Worm (Caenorhabditis elegans): Measurements from ENCODE around the gene R11D1.3.

R11D1.3 gene

DNA sequence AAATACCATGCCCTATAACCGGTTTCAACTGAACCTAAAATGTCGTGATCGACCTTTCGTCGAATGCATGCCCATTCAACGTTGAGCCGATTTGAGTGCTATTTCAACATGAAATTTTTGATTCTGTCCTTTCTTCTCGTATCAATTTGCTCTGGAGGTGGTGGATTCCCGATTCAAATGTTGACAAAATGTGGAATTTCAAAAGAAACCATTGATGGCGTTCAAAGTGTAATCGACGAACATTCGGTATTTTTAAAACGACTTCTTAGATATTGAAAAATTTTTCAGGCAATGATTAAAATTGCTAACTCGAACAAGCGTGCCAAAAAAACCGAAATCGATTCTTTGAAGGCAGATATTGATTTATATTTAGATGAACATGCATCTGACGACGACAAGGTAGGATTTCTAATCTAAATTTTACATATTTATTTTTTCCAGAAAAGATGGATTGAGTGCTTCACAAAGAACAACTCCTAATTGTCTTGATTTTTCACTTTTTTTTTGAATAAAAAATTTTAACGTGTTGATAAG lies 15.3 kb upstream of the R11D1.3 start, which contains the start of gene R11D1.13:
R11D1.13 (plus strand) TSS at position 51 of the 534 bp plus-strand sequence.
- TF ChIP-seq T22C8.4 (GFP tag; IDR thresholded peaks at IDR 0.05): no peak
- no peak for TF ChIP-seq ref-1 (GFP tag; conservative IDR thresholded peaks at IDR 0.05)
- no peak for TF ChIP-seq flt-1 (GFP tag; IDR thresholded peaks at IDR 0.05)
- no peak for TF ChIP-seq ztf-23 (GFP tag; IDR thresholded peaks at IDR 0.05)
- TF ChIP-seq klf-2 (GFP tag; conservative IDR thresholded peaks at IDR 0.05): no peak
- TF ChIP-seq cog-1 (tag; optimal IDR thresholded peaks at IDR 0.05): no peak
- TF ChIP-seq tab-1 (GFP tag; IDR thresholded peaks at IDR 0.05): no peak
- no peak for TF ChIP-seq med-1 (GFP tag; optimal IDR thresholded peaks at IDR 0.05; ENCODE audit: insufficient read depth)
- TF ChIP-seq ztf-29 (GFP tag; IDR thresholded peaks at IDR 0.05): no peak

DNA sequence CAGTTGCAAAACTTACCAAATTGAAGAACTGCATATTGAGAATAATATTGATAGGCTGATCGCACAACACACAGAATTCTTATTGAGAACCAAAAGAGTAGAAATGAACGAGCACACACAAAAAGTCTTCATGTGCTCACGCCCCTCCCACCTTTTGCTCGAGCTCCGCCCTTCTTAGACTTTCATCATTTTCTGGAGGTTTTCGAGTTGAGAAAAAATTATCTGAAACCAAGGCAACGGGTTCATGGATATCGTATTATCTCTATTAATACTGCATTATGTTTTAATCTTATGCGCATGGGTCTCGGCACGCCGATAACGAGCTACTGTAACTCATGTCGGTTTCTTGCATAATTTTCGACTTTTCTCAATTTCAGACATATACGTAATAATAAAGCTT lies 14.0 kb upstream of the R11D1.3 start, which contains the start of gene R11D1.12:
R11D1.12 (minus strand) TSS at position 101 of the 400 bp plus-strand sequence.
- TF ChIP-seq flt-1 (GFP tag; IDR thresholded peaks at IDR 0.05) (no peak), ztf-29 (GFP tag; IDR thresholded peaks at IDR 0.05) (no peak), ztf-23 (GFP tag; IDR thresholded peaks at IDR 0.05) (no peak), cog-1 (tag; optimal IDR thresholded peaks at IDR 0.05) (no peak), med-1 (GFP tag; optimal IDR thresholded peaks at IDR 0.05; ENCODE audit: insufficient read depth) (no peak), klf-2 (GFP tag; conservative IDR thresholded peaks at IDR 0.05) (no peak), tab-1 (GFP tag; IDR thresholded peaks at IDR 0.05) (no peak), T22C8.4 (GFP tag; IDR thresholded peaks at IDR 0.05) (no peak), ref-1 (GFP tag; conservative IDR thresholded peaks at IDR 0.05) (no peak)

DNA sequence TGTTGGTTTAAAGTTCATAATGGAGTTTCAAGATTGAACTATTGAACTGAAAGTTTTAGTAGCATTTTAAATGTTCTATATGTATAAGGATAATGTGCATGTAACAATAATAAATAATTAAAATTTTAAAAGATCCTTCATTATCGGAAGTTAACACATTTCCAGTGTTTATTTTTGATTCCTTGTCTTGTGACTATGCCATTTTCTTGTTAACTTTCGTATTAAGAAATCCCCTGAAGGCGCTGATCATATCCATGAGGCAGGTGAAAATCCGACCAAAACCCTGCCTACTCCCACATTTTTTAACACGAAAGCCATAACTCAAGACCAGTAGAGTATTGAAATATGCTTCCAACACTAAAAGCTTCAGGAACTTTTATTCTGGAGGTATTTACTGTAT lies 7.8 kb upstream of the R11D1.3 start, which contains the start of gene R11D1.7:
R11D1.7 (plus strand) TSS at position 301 of the 400 bp plus-strand sequence.
- no peak for TF ChIP-seq med-1 (GFP tag; optimal IDR thresholded peaks at IDR 0.05; ENCODE audit: insufficient read depth)
- no peak for TF ChIP-seq klf-2 (GFP tag; conservative IDR thresholded peaks at IDR 0.05)
- TF ChIP-seq tab-1 (GFP tag; IDR thresholded peaks at IDR 0.05): no peak
- no peak for TF ChIP-seq ztf-23 (GFP tag; IDR thresholded peaks at IDR 0.05)
- TF ChIP-seq T22C8.4 (GFP tag; IDR thresholded peaks at IDR 0.05): no peak
- no peak for TF ChIP-seq flt-1 (GFP tag; IDR thresholded peaks at IDR 0.05)
- no peak for TF ChIP-seq ztf-29 (GFP tag; IDR thresholded peaks at IDR 0.05)
- no peak for TF ChIP-seq cog-1 (tag; optimal IDR thresholded peaks at IDR 0.05)
- TF ChIP-seq ref-1 (GFP tag; conservative IDR thresholded peaks at IDR 0.05): no peak

DNA sequence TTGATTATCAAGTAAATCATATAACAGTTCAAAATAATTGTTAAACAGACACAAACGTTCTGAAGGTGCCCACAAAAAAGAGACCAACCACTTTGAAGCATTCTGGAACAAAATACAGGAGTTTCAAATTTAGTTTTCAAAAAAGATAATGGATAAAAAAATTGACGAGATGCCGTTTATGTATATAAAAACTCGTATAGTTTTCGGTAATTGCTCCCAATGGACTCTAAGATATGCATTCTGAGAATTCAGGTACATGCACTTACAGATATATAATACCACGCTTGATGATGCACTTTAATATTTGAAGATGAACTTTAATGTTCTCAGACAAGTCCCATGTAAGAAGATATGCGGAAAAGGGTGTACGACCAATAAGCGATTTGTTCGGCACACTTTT lies 6.7 kb upstream of the R11D1.3 start, which contains the start of gene str-181:
str-181 (minus strand) TSS at position 101 of the 400 bp plus-strand sequence.
- no peak for TF ChIP-seq ztf-23 (GFP tag; IDR thresholded peaks at IDR 0.05)
- TF ChIP-seq ztf-29 (GFP tag; IDR thresholded peaks at IDR 0.05): no peak
- TF ChIP-seq cog-1 (tag; optimal IDR thresholded peaks at IDR 0.05): no peak
- no peak for TF ChIP-seq med-1 (GFP tag; optimal IDR thresholded peaks at IDR 0.05; ENCODE audit: insufficient read depth)
- TF ChIP-seq tab-1 (GFP tag; IDR thresholded peaks at IDR 0.05): no peak
- TF ChIP-seq flt-1 (GFP tag; IDR thresholded peaks at IDR 0.05): no peak
- TF ChIP-seq ref-1 (GFP tag; conservative IDR thresholded peaks at IDR 0.05): no peak
- no peak for TF ChIP-seq klf-2 (GFP tag; conservative IDR thresholded peaks at IDR 0.05)
- TF ChIP-seq T22C8.4 (GFP tag; IDR thresholded peaks at IDR 0.05): no peak

DNA sequence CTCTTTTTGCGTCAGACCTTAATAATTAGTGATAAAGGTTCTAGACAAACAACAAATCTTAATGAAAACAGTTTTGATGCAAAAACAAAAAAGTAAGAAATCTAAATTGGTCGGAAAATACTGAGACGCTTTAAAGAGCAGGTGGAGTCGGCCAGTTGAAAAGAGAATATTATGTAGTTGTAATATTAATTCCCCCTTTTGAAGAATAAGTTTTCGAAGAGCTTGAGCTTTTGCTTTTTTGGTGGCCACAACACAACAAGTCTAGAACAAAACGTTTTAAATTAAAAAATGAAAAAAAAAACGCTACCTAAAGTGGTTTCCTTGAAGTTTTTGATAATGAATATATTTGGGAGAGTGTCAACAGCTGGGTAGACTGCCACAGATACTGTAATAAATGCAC lies 4.5 kb upstream of the R11D1.3 start, which contains the start of gene str-178:
str-178 (minus strand) TSS at position 101 of the 400 bp plus-strand sequence.
- TF ChIP-seq klf-2 (GFP tag; conservative IDR thresholded peaks at IDR 0.05): no peak
- no peak for TF ChIP-seq cog-1 (tag; optimal IDR thresholded peaks at IDR 0.05)
- TF ChIP-seq tab-1 (GFP tag; IDR thresholded peaks at IDR 0.05): no peak
- TF ChIP-seq med-1 (GFP tag; optimal IDR thresholded peaks at IDR 0.05; ENCODE audit: insufficient read depth): no peak
- no peak for TF ChIP-seq ztf-29 (GFP tag; IDR thresholded peaks at IDR 0.05)
- TF ChIP-seq ztf-23 (GFP tag; IDR thresholded peaks at IDR 0.05): no peak

DNA sequence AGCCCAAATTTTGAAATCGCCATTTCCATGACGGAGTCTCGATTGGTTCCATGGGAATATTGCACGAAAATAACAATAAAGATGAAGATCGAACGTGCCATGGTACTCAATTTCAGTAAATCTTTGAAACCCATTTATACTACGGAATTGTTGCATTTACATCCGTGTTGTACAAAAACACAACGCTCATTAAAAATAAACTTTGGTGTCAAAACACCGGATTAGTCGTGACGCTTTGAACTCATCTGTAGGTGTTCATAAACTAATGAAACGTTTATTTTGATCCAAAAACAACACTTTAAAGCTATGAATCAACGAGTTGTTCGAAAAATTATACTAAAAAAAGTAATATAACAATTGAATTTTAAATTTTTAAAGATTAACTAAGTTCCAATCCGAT lies 2.2 kb upstream of the R11D1.3 start, which contains the start of gene R11D1.4:
R11D1.4 (minus strand) TSS at position 101 of the 400 bp plus-strand sequence.
- no peak for TF ChIP-seq ztf-29 (GFP tag; IDR thresholded peaks at IDR 0.05)

ce11 chrV:12708305-12708704 lies 3.6 kb downstream of the R11D1.3 start, which contains the start of gene R11D1.2:
Gene R11D1.2, plus strand, starts transcription at chrV:12708605.
- TF ChIP-seq ztf-23 (GFP tag; IDR thresholded peaks at IDR 0.05) (no peak), med-1 (GFP tag; optimal IDR thresholded peaks at IDR 0.05; ENCODE audit: insufficient read depth) (no peak), tab-1 (GFP tag; IDR thresholded peaks at IDR 0.05) (no peak), ref-1 (GFP tag; conservative IDR thresholded peaks at IDR 0.05) (no peak), cog-1 (tag; optimal IDR thresholded peaks at IDR 0.05) (no peak), flt-1 (GFP tag; IDR thresholded peaks at IDR 0.05) (no peak), ztf-29 (GFP tag; IDR thresholded peaks at IDR 0.05) (no peak), T22C8.4 (GFP tag; IDR thresholded peaks at IDR 0.05) (no peak), klf-2 (GFP tag; conservative IDR thresholded peaks at IDR 0.05) (no peak)

DNA sequence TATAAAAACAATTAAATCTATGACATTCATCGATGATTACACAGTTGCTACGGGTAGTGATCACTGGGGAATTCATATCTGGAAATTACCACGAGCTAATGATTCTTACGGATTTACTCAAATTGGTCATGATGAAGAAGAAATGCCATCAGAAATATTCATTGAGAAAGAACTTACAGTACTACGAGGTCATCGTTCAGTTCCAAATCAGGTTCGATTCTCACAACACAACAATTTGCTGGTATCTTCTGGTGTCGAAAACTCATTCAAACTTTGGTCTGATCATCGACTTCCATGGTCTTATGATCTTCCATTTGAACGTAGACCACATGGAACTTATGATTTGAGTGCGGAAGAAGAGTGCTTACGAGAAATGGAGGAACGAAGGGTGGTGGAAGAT lies 5.4 kb downstream of the R11D1.3 start:
- TF ChIP-seq ztf-23 (GFP tag; IDR thresholded peaks at IDR 0.05) (no peak), med-1 (GFP tag; optimal IDR thresholded peaks at IDR 0.05; ENCODE audit: insufficient read depth) (no peak), ztf-29 (GFP tag; IDR thresholded peaks at IDR 0.05) (no peak), tab-1 (GFP tag; IDR thresholded peaks at IDR 0.05) (no peak), klf-2 (GFP tag; conservative IDR thresholded peaks at IDR 0.05) (no peak), T22C8.4 (GFP tag; IDR thresholded peaks at IDR 0.05) (no peak)

ce11 chrV:12704077-12704476 lies 7.8 kb downstream of the R11D1.3 start, which contains the start of gene R11D1.1:
Gene R11D1.1, plus strand, starts transcription at chrV:12704377.
- TF ChIP-seq cog-1 (tag; optimal IDR thresholded peaks at IDR 0.05) (no peak), ref-1 (GFP tag; conservative IDR thresholded peaks at IDR 0.05) (no peak), flt-1 (GFP tag; IDR thresholded peaks at IDR 0.05) (no peak), klf-2 (GFP tag; conservative IDR thresholded peaks at IDR 0.05) (no peak), ztf-29 (GFP tag; IDR thresholded peaks at IDR 0.05) (no peak), ztf-23 (GFP tag; IDR thresholded peaks at IDR 0.05) (no peak), tab-1 (GFP tag; IDR thresholded peaks at IDR 0.05) (no peak), T22C8.4 (GFP tag; IDR thresholded peaks at IDR 0.05) (no peak), med-1 (GFP tag; optimal IDR thresholded peaks at IDR 0.05; ENCODE audit: insufficient read depth) (no peak)

DNA sequence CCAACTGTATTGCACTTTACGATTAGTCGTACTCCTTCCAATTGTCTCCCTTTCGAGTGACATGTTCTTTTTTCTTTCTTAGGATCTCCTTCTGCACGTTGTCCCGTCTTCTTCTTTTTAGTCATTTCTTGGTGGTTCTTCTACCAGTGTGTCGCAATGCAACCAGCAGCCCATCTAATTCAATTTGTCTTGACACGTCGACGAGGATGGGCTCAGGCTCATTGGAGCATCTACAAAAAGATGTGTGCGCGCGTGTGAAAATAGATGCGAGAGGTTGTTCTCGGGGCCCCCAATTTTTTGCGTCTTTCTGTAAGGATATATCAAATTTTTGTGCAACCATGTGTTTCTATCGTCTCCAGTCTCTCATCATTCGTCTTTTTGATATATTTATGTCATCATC lies 10.3 kb downstream of the R11D1.3 start:
- TF ChIP-seq ref-1 (GFP tag; conservative IDR thresholded peaks at IDR 0.05) (no peak), ztf-29 (GFP tag; IDR thresholded peaks at IDR 0.05) (no peak), cog-1 (tag; optimal IDR thresholded peaks at IDR 0.05) (no peak), tab-1 (GFP tag; IDR thresholded peaks at IDR 0.05) (no peak), T22C8.4 (GFP tag; IDR thresholded peaks at IDR 0.05) (no peak), klf-2 (GFP tag; conservative IDR thresholded peaks at IDR 0.05) (no peak), med-1 (GFP tag; optimal IDR thresholded peaks at IDR 0.05; ENCODE audit: insufficient read depth) (no peak), ztf-23 (GFP tag; IDR thresholded peaks at IDR 0.05) (no peak), flt-1 (GFP tag; IDR thresholded peaks at IDR 0.05) (no peak)

Measured in whole organism, midembryonic.